Worm (Caenorhabditis elegans) whole organism, young adult: ENCODE results near the gene F19G12.1.

ENCODE experiments used
- B0019.2 ChIP-seq: fragments of 200-800 bp; sonication (Bioruptor generic); conservative IDR thresholded peaks from 2 replicates; pipeline ENCODE4 v1.3.6; 2022; ENCODE audit warnings: missing genetic modification reagents, missing genetic modification characterization, missing compliant biosample characterization
- C06A6.2 ChIP-seq: fragments of 200-800 bp; sonication (Bioruptor generic); conservative IDR thresholded peaks from 2 replicates; pipeline ENCODE4 v1.3.6; 2022; ENCODE audit warnings: missing genetic modification characterization, missing compliant biosample characterization
- F37B4.10 ChIP-seq: fragments of 200-800 bp; sonication (Bioruptor generic); IDR thresholded peaks from 2 replicates; pipeline ENCODE4 v1.3.6; 2022; ENCODE audit warnings: missing genetic modification characterization, missing compliant biosample characterization
- K11D2.4 ChIP-seq: fragments of 200-800 bp; sonication (Bioruptor generic); IDR thresholded peaks from 2 replicates; pipeline ENCODE4 v1.3.6; 2022; ENCODE audit warnings: missing genetic modification reagents, missing genetic modification characterization, missing compliant biosample characterization
- Y53F4B.3 ChIP-seq: fragments of 200-800 bp; sonication (Bioruptor generic); IDR thresholded peaks from 2 replicates; pipeline ENCODE4 v1.3.6; 2022; ENCODE audit warnings: missing genetic modification reagents, missing genetic modification characterization, missing compliant biosample characterization
- Y53G8AR.9 ChIP-seq: fragments of 200-800 bp; sonication (Bioruptor generic); conservative IDR thresholded peaks from 2 replicates; pipeline ENCODE4 v1.3.6; 2022; ENCODE audit warnings: missing genetic modification reagents, missing genetic modification characterization, missing compliant biosample characterization
- Y79H2A.3 ChIP-seq: fragments of 200-800 bp; sonication (Bioruptor generic); conservative IDR thresholded peaks from 2 replicates; pipeline ENCODE4 v1.3.6; 2022; ENCODE audit warnings: missing genetic modification reagents, missing genetic modification characterization, missing compliant biosample characterization
- ama-1 ChIP-seq, 3 experiments: fragments of 150-350 bp in 1 of 3; sonication (generic microtip) in 2 of 3; optimal IDR thresholded peaks; 2 replicates each; lab custom pipeline; 2014 to 2018; ENCODE audit warnings: missing biosample characterization in 2 of 3, missing genetic modification characterization in 2 of 3, missing genetic modification reagents in 2 of 3
- aptf-3 ChIP-seq: fragments of 200-800 bp; sonication (Bioruptor generic); IDR thresholded peaks from 2 replicates; pipeline ENCODE4 v1.3.6; 2022; ENCODE audit warnings: missing genetic modification characterization, missing compliant biosample characterization
- atf-7 ChIP-seq: sonication (generic microtip); optimal IDR thresholded peaks from 2 replicates; lab custom pipeline; 2017; ENCODE audit warnings: mild to moderate bottlenecking, missing genetic modification characterization, missing compliant biosample characterization
- attf-3 ChIP-seq: fragments of 200-800 bp; sonication (Bioruptor generic); conservative IDR thresholded peaks from 2 replicates; pipeline ENCODE4 v1.3.6; 2022; ENCODE audit warnings: missing genetic modification reagents, missing genetic modification characterization, missing compliant biosample characterization
- bed-1 ChIP-seq: fragments of 200-800 bp; sonication (Bioruptor generic); IDR thresholded peaks from 2 replicates; pipeline ENCODE4 v1.3.6; 2022; ENCODE audit warnings: missing genetic modification reagents, missing genetic modification characterization, missing compliant biosample characterization
- bed-2 ChIP-seq: fragments of 200-800 bp; sonication (Bioruptor generic); IDR thresholded peaks from 2 replicates; pipeline ENCODE4 v1.3.6; 2022; ENCODE audit warnings: missing genetic modification reagents, missing genetic modification characterization, missing compliant biosample characterization
- cebp-1 ChIP-seq, 2 experiments: fragments of 200-800 bp in 1 of 2; sonication (Bioruptor generic) in 1 of 2; sonication (generic microtip) in 1 of 2; IDR thresholded peaks in 1 of 2; optimal IDR thresholded peaks in 1 of 2; 2 replicates each; pipeline versions ENCODE4 v1.3.6 to Lab custom; 2017 to 2022; ENCODE audit warnings: missing compliant biosample characterization in 2 of 2, missing genetic modification characterization in 2 of 2, mild to moderate bottlenecking in 1 of 2, missing genetic modification reagents in 1 of 2, moderate library complexity in 1 of 2
- cebp-2 ChIP-seq: fragments of 200-800 bp; sonication (Bioruptor generic); IDR thresholded peaks from 2 replicates; pipeline ENCODE4 v1.3.6; 2022; ENCODE audit warnings: missing genetic modification characterization, missing compliant biosample characterization
- chd-7 ChIP-seq: sonication (generic microtip); optimal IDR thresholded peaks from 2 replicates; lab custom pipeline; 2016; ENCODE audit warnings: mild to moderate bottlenecking, missing genetic modification characterization, moderate library complexity, missing compliant biosample characterization
- efl-1 ChIP-seq: fragments of 150-350 bp; optimal IDR thresholded peaks from 2 replicates; lab custom pipeline; 2014; ENCODE audit warnings: missing biosample characterization, missing genetic modification reagents, missing genetic modification characterization
- egl-44 ChIP-seq: fragments of 200-800 bp; sonication (Bioruptor generic); IDR thresholded peaks from 2 replicates; pipeline ENCODE4 v1.3.6; 2022; ENCODE audit warnings: missing genetic modification reagents, missing genetic modification characterization, missing compliant biosample characterization
- ekl-4 ChIP-seq: fragments of 200-800 bp; sonication (Bioruptor generic); IDR thresholded peaks from 2 replicates; pipeline ENCODE4 v1.3.6; 2022; ENCODE audit warnings: missing genetic modification reagents, missing genetic modification characterization, missing compliant biosample characterization
- him-1 ChIP-seq: sonication (generic microtip); optimal IDR thresholded peaks from 2 replicates; lab custom pipeline; 2016; ENCODE audit warnings: missing genotype, missing genetic modification reagents, missing genetic modification characterization, missing compliant biosample characterization
- hmg-1.2 ChIP-seq: fragments of 200-800 bp; sonication (Bioruptor generic); IDR thresholded peaks from 2 replicates; pipeline ENCODE4 v1.3.6; 2022; ENCODE audit warnings: missing genetic modification reagents, missing genetic modification characterization, missing compliant biosample characterization
- hmg-20 ChIP-seq: fragments of 200-800 bp; sonication (Bioruptor generic); IDR thresholded peaks from 2 replicates; pipeline ENCODE4 v1.3.6; 2022; ENCODE audit warnings: missing genetic modification reagents, missing genetic modification characterization, missing compliant biosample characterization
- hrde-1 ChIP-seq: sonication (generic microtip); optimal IDR thresholded peaks from 2 replicates; lab custom pipeline; 2016; ENCODE audit warnings: missing genetic modification characterization, mild to moderate bottlenecking, missing compliant biosample characterization, moderate library complexity, missing genotype, missing genetic modification reagents, borderline replicate concordance
- hsf-1 ChIP-seq: fragments of 200-800 bp; sonication (Bioruptor generic); IDR thresholded peaks from 2 replicates; pipeline ENCODE4 v1.3.6; 2022; ENCODE audit warnings: missing genetic modification reagents, missing genetic modification characterization, missing compliant biosample characterization
- lin-26 ChIP-seq: fragments of 200-800 bp; sonication (Bioruptor generic); IDR thresholded peaks from 2 replicates; pipeline ENCODE4 v1.3.6; 2022; ENCODE audit warnings: missing genetic modification reagents, missing genetic modification characterization, missing compliant biosample characterization
- lin-35 ChIP-seq, 3 experiments: fragments of 150-350 bp in 2 of 3; sonication (generic microtip) in 1 of 3; optimal IDR thresholded peaks; 2 replicates each; lab custom pipeline; 2014 to 2018; ENCODE audit warnings: missing biosample characterization in 3 of 3, missing genetic modification characterization in 3 of 3, missing genetic modification reagents in 3 of 3
- lsl-1 ChIP-seq: fragments of 200-800 bp; sonication (Bioruptor generic); optimal IDR thresholded peaks from 2 replicates; lab custom pipeline; 2018; ENCODE audit warnings: mild to moderate bottlenecking, missing genetic modification characterization, moderate library complexity, missing compliant biosample characterization
- madf-10 ChIP-seq: sonication (generic microtip); optimal IDR thresholded peaks from 2 replicates; lab custom pipeline; 2016; ENCODE audit warnings: mild to moderate bottlenecking, missing genetic modification characterization, missing compliant biosample characterization
- madf-3 ChIP-seq: fragments of 200-800 bp; sonication (Bioruptor generic); IDR thresholded peaks from 2 replicates; pipeline ENCODE4 v1.3.6; 2022; ENCODE audit warnings: missing genetic modification reagents, missing genetic modification characterization, missing compliant biosample characterization
- mcd-1 ChIP-seq: fragments of 200-800 bp; sonication (Bioruptor generic); IDR thresholded peaks from 2 replicates; pipeline ENCODE4 v1.3.6; 2022; ENCODE audit warnings: missing genetic modification reagents, missing genetic modification characterization, missing compliant biosample characterization
- mel-28 ChIP-seq: sonication (generic microtip); optimal IDR thresholded peaks from 2 replicates; lab custom pipeline; 2016; ENCODE audit warnings: borderline replicate concordance, mild to moderate bottlenecking, missing genetic modification characterization, missing compliant biosample characterization
- nhr-27 ChIP-seq: fragments of 200-800 bp; sonication (Bioruptor generic); optimal IDR thresholded peaks from 2 replicates; lab custom pipeline; 2018; ENCODE audit warnings: mild to moderate bottlenecking, missing genetic modification characterization, moderate library complexity, missing compliant biosample characterization
- nhr-80 ChIP-seq: sonication (generic microtip); optimal IDR thresholded peaks from 2 replicates; lab custom pipeline; 2016; ENCODE audit warnings: missing genetic modification characterization, missing compliant biosample characterization
- nhr-90 ChIP-seq: sonication (generic microtip); optimal IDR thresholded peaks from 2 replicates; lab custom pipeline; 2016; ENCODE audit warnings: missing genotype, mild to moderate bottlenecking, missing genetic modification characterization, missing compliant biosample characterization
- rpc-1 ChIP-seq, 2 experiments: fragments of 150-350 bp in 1 of 2; sonication (generic microtip) in 1 of 2; optimal IDR thresholded peaks; 2 replicates each; lab custom pipeline; 2014 to 2018; ENCODE audit warnings: missing biosample characterization in 1 of 2, missing genetic modification characterization in 1 of 2, missing genetic modification reagents in 1 of 2, missing genotype in 1 of 2
- sdz-38 ChIP-seq: sonication (generic microtip); optimal IDR thresholded peaks from 2 replicates; lab custom pipeline; 2016; ENCODE audit warnings: missing genotype, missing genetic modification characterization, missing compliant biosample characterization
- snpc-1.3 ChIP-seq: sonication (generic microtip); optimal IDR thresholded peaks from 2 replicates; lab custom pipeline; 2017; ENCODE audit warnings: missing genetic modification characterization, mild to moderate bottlenecking, missing compliant biosample characterization, antibody characterized with exemption, moderate library complexity, missing genotype, missing genetic modification reagents; ENCODE audit not compliant: insufficient read depth
- sptf-2 ChIP-seq: fragments of 200-800 bp; sonication (Bioruptor generic); optimal IDR thresholded peaks from 2 replicates; lab custom pipeline; 2018; ENCODE audit warnings: mild to moderate bottlenecking, missing genetic modification characterization, missing compliant biosample characterization
- tbp1 ChIP-seq: fragments of 200-800 bp; sonication (Bioruptor generic); optimal IDR thresholded peaks from 2 replicates; lab custom pipeline; 2018; ENCODE audit warnings: mild to moderate bottlenecking, missing genetic modification characterization, missing compliant biosample characterization
- xnd-1 ChIP-seq: sonication (generic microtip); optimal IDR thresholded peaks from 2 replicates; lab custom pipeline; 2016; ENCODE audit warnings: missing genotype, missing genetic modification reagents, missing genetic modification characterization, missing compliant biosample characterization
- zim-3 ChIP-seq: sonication (generic microtip); optimal IDR thresholded peaks from 2 replicates; lab custom pipeline; 2017; ENCODE audit warnings: mild to moderate bottlenecking, missing genetic modification characterization, moderate library complexity, missing compliant biosample characterization

F19G12.1 gene

DNA sequence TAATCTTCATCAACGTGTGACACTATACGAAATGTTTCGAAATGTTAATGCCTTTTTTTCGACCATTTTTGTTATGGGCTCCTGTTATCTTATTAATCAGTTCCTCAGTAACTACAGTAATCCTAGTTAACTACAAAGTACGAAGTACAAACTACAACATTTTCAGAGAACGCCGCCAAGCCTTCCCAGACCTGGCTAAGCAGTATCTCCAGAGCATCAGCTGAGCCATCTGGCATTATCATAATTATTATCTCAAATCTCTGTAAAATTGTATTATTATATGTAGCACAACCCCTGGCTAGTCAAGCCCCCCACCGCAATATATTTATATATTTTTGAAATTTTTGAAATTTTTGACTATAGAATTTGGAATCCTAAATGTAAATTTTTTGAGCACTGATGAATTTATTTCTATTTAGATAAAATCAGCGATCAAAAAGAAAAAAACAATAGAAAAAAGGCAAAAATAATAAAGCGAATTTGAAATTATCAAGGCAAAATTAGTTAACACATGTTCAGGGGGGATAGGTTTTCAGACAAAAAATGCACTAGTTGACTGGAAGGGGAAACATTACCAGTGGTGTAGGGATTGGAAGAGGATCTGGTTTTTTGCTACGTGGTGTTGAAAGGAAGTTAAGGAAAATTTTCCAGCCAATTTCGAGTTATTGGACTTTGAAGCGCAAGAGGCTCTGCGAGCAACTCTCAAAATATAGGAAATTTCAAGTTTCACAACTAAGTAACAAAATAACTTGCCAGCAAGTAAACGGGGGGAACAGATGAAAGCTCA is 21.2 kb downstream of the F19G12.1 start (continued):
- TF ChIP-seq rpc-1 (optimal IDR thresholded peaks at IDR 0.05; lab: Kevin White, UChicago) (no peak), rpc-1 (tag; optimal IDR thresholded peaks at IDR 0.05; lab: Kevin White, UChicago) (no peak), cebp-1 (GFP tag; IDR thresholded peaks at IDR 0.05; lab: Robert Waterston, UW) (no peak), cebp-1 (tag; optimal IDR thresholded peaks at IDR 0.05; lab: Kevin White, UChicago) (no peak), him-1 (tag; lab: Kevin White, UChicago) (no peak), F37B4.10 (GFP tag; lab: Robert Waterston, UW) (no peak), xnd-1 (tag; lab: Kevin White, UChicago) (no peak), Y53F4B.3 (GFP tag; lab: Robert Waterston, UW) (no peak), egl-44 (no peak), hmg-20 (no peak), atf-7 (no peak), mel-28 (tag; lab: Kevin White, UChicago) (no peak), cebp-2 (GFP tag; lab: Robert Waterston, UW) (no peak), nhr-27 (tag; lab: Kevin White, UChicago) (peak; percentile 35), lin-26 (GFP tag; lab: Robert Waterston, UW) (0 out of 2 replicates have a peak, but pooled peaks have one; percentile 39), lin-35 (GFP tag; optimal IDR thresholded peaks at IDR 0.05; lab: Kevin White, UChicago) (peak in 1 of 3 experiments; percentile 56), hrde-1 (tag; lab: Kevin White, UChicago) (no peak), ama-1 (optimal IDR thresholded peaks at IDR 0.05; lab: Kevin White, UChicago) (no peak), ama-1 (GFP tag; optimal IDR thresholded peaks at IDR 0.05; lab: Kevin White, UChicago) (no peak), hsf-1 (GFP tag; lab: Robert Waterston, UW) (no peak), attf-3 (GFP tag; lab: Robert Waterston, UW) (no peak), chd-7 (tag; lab: Kevin White, UChicago) (no peak), nhr-80 (tag; lab: Kevin White, UChicago) (no peak), efl-1 (GFP tag; lab: Kevin White, UChicago) (no peak), madf-10 (tag; lab: Kevin White, UChicago) (no peak), mcd-1 (no peak), Y53G8AR.9 (GFP tag; lab: Robert Waterston, UW) (0 out of 2 replicates have a peak, but pooled peaks have one; percentile 60), ekl-4 (GFP tag; lab: Robert Waterston, UW) (peak; percentile 11; the same call in 1 of the 2 replicates), K11D2.4 (GFP tag; lab: Robert Waterston, UW) (no peak), B0019.2 (GFP tag; lab: Robert Waterston, UW) (no peak), sptf-2 (GFP tag; lab: Kevin White, UChicago) (no peak)

DNA sequence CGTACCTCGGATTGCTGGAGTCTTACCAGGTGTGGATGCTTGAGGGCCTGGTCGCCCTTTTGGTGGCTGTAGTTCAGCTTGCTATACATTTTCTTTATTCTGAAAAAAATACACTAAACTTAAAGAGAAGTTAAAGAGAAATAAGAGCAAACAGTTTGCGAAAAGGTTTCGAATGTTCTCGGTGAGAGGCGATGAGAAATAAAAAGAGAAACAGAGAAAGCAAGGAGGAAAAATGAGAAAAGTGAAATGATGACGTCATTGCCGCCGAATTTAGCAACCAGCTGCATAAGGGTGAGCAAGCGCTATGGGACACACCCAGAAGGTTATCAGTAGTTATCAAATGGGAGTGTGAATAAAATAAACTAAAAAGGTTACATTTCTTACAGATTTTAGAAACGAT is 23.0 kb downstream of the F19G12.1 start, which contains the start of gene cebp-1:
TSS of gene cebp-1 (minus strand) at position 99 of the 400 bp plus-strand sequence.
- TF ChIP-seq nhr-90 (tag; lab: Kevin White, UChicago) (no peak), F37B4.10 (GFP tag; lab: Robert Waterston, UW) (no peak), atf-7 (peak; percentile 95), him-1 (tag; lab: Kevin White, UChicago) (no peak), snpc-1.3 (tag; lab: Kevin White, UChicago) (no peak)

DNA sequence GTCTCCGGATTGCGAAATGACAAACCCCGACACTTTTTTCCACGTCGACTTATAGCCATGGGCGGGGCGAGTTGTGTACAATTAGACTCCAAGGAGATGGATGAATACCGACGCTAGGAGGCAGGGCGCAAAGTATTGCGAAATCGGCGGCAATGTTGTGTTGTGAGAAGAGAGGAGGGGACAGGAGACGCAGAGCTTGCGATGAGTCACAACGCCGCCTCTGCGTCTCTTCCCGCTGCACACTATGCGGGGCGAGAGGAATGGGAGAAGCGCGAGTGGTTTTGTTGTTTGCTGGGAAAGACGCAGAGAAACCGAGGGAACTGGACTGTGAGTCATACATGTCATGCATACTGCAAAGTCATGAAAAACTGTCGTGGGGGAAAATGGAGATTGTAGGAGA is 23.6 kb downstream of the F19G12.1 start:
- TF ChIP-seq tbp1, result peak; percentile 60
- TF ChIP-seq madf-3 (GFP tag; lab: Robert Waterston, UW), result 0 out of 2 replicates have a peak, but pooled peaks have one; percentile 40
- no peak for TF ChIP-seq Y79H2A.3 (GFP tag; lab: Robert Waterston, UW)
- no peak for TF ChIP-seq zim-3 (tag; lab: Kevin White, UChicago)
- peak; percentile 81 for TF ChIP-seq Y53G8AR.9 (GFP tag; lab: Robert Waterston, UW)
- no peak for TF ChIP-seq sdz-38 (tag; lab: Kevin White, UChicago)
- TF ChIP-seq bed-1 (GFP tag; lab: Robert Waterston, UW), result no peak
- TF ChIP-seq efl-1 (GFP tag; lab: Kevin White, UChicago), result no peak
- TF ChIP-seq nhr-27 (tag; lab: Kevin White, UChicago), result peak; percentile 30
- TF ChIP-seq B0019.2 (GFP tag; lab: Robert Waterston, UW), result no peak
- TF ChIP-seq hmg-1.2 (GFP tag; lab: Robert Waterston, UW), result peak; percentile 92
- TF ChIP-seq bed-2 (GFP tag; lab: Robert Waterston, UW), result peak; percentile 65; the same call in 1 of the 2 replicates
- TF ChIP-seq aptf-3, result no peak
- TF ChIP-seq cebp-1 (GFP tag; IDR thresholded peaks at IDR 0.05; lab: Robert Waterston, UW), result peak; percentile 100
- no peak for TF ChIP-seq cebp-1 (tag; optimal IDR thresholded peaks at IDR 0.05; lab: Kevin White, UChicago)
- no peak for TF ChIP-seq lsl-1 (GFP tag; lab: Kevin White, UChicago)
- peak; percentile 81 for TF ChIP-seq C06A6.2 (GFP tag; lab: Robert Waterston, UW)
